Worm (Caenorhabditis elegans) whole organism, early embryonic: ENCODE results near the gene D1005.10.

Source experiments
- B0310.2 ChIP-seq: sonication (generic microtip); optimal IDR thresholded peaks from 2 replicates; lab custom pipeline; 2016; ENCODE audit warnings: mild to moderate bottlenecking, missing genetic modification characterization, missing compliant biosample characterization
- F13C5.2 ChIP-seq: sonication (generic microtip); optimal IDR thresholded peaks from 2 replicates; lab custom pipeline; 2017; ENCODE audit warnings: mild to moderate bottlenecking, missing genetic modification characterization, inconsistent platforms, missing compliant biosample characterization
- aly-1 ChIP-seq: sonication (generic microtip); optimal IDR thresholded peaks from 2 replicates; lab custom pipeline; 2016; ENCODE audit warnings: missing genetic modification characterization, missing compliant biosample characterization
- ama-1 ChIP-seq: fragments of 150-350 bp; optimal IDR thresholded peaks from 2 replicates; lab custom pipeline; 2014
- ceh-13 ChIP-seq: fragments of 200-800 bp; sonication (Bioruptor generic); optimal IDR thresholded peaks from 2 replicates; lab custom pipeline; 2018; ENCODE audit warnings: mild to moderate bottlenecking, missing genetic modification characterization, missing compliant biosample characterization
- ceh-36 ChIP-seq: sonication (generic microtip); optimal IDR thresholded peaks from 2 replicates; lab custom pipeline; 2016; ENCODE audit warnings: missing genetic modification characterization, inconsistent platforms, missing compliant biosample characterization
- ets-7 ChIP-seq: sonication (generic microtip); optimal IDR thresholded peaks from 2 replicates; lab custom pipeline; 2016; ENCODE audit warnings: missing genotype, missing genetic modification characterization, missing compliant biosample characterization
- flt-1 ChIP-seq: fragments of 200-800 bp; sonication (Bioruptor generic); IDR thresholded peaks from 2 replicates; pipeline ENCODE4 v1.3.6; 2022; ENCODE audit warnings: missing genetic modification characterization, missing compliant biosample characterization
- hmbx-1 ChIP-seq: sonication (generic microtip); optimal IDR thresholded peaks from 2 replicates; lab custom pipeline; 2016; ENCODE audit warnings: mild to moderate bottlenecking, missing genetic modification characterization, missing compliant biosample characterization
- hmg-4 ChIP-seq: fragments of 200-800 bp; sonication (Bioruptor generic); optimal IDR thresholded peaks from 2 replicates; lab custom pipeline; 2018; ENCODE audit warnings: mild to moderate bottlenecking, missing genetic modification characterization, missing compliant biosample characterization
- hnd-1 ChIP-seq: sonication (generic microtip); optimal IDR thresholded peaks from 2 replicates; lab custom pipeline; 2016; ENCODE audit warnings: missing genetic modification characterization, missing compliant biosample characterization
- pes-1 ChIP-seq: fragments of 200-800 bp; sonication (Bioruptor generic); IDR thresholded peaks from 2 replicates; pipeline ENCODE4 v1.3.6; 2022; ENCODE audit warnings: missing genetic modification reagents, missing genetic modification characterization, missing compliant biosample characterization
- scrt-1 ChIP-seq: fragments of 200-800 bp; sonication (Bioruptor generic); IDR thresholded peaks from 2 replicates; pipeline ENCODE4 v1.3.6; 2022; ENCODE audit warnings: missing genetic modification characterization, missing compliant biosample characterization
- sea-1 ChIP-seq: fragments of 200-800 bp; sonication (Bioruptor generic); conservative IDR thresholded peaks from 2 replicates; pipeline ENCODE4 v1.3.6; 2022; ENCODE audit warnings: missing genetic modification characterization, missing compliant biosample characterization
- tbx-11 ChIP-seq: fragments of 200-800 bp; sonication (Bioruptor generic); IDR thresholded peaks from 2 replicates; pipeline ENCODE4 v1.3.6; 2022; ENCODE audit warnings: missing genetic modification characterization, missing compliant biosample characterization
- tbx-37 ChIP-seq: fragments of 200-800 bp; sonication (Bioruptor generic); conservative IDR thresholded peaks from 2 replicates; pipeline ENCODE4 v1.3.6; 2022; ENCODE audit warnings: missing genetic modification reagents, missing genetic modification characterization, missing compliant biosample characterization
- tra-4 ChIP-seq: sonication (generic microtip); optimal IDR thresholded peaks from 2 replicates; lab custom pipeline; 2017; ENCODE audit warnings: missing genetic modification characterization, missing compliant biosample characterization

Gene D1005.10

ce11 chrX:1521387-1521786 lies 35.4 kb upstream of the D1005.10 start, which contains the start of gene toca-1:
TSS of gene toca-1 (minus strand) at chrX:1521487.
- TF ChIP-seq pes-1 (GFP tag; lab: Robert Waterston, UW) (no peak), ceh-36 (tag; lab: Kevin White, UChicago) (no peak), ets-7 (tag; lab: Kevin White, UChicago) (no peak), sea-1 (no peak), B0310.2 (tag; lab: Kevin White, UChicago) (no peak)

- TF ChIP-seq ceh-36 (tag; lab: Kevin White, UChicago) (no peak), F13C5.2 (no peak), B0310.2 (tag; lab: Kevin White, UChicago) (no peak), hmg-4 (GFP tag; lab: Kevin White, UChicago) (no peak), aly-1 (no peak), flt-1 (GFP tag; lab: Robert Waterston, UW) (no peak), tbx-11 (GFP tag; lab: Robert Waterston, UW) (no peak), ets-7 (tag; lab: Kevin White, UChicago) (no peak), scrt-1 (GFP tag; lab: Robert Waterston, UW) (no peak), tbx-37 (GFP tag; lab: Robert Waterston, UW) (no peak), hnd-1 (tag; lab: Kevin White, UChicago) (no peak)
Measured at ce11 chrX:1517519-1517918, 31.5 kb upstream of the D1005.10 start.

- TF ChIP-seq hmbx-1 (tag; lab: Kevin White, UChicago) (no peak), tbx-11 (GFP tag; lab: Robert Waterston, UW) (no peak), hnd-1 (tag; lab: Kevin White, UChicago) (no peak), ceh-13 (GFP tag; lab: Kevin White, UChicago) (no peak), F13C5.2 (no peak), sea-1 (no peak), tbx-37 (GFP tag; lab: Robert Waterston, UW) (no peak), ceh-36 (tag; lab: Kevin White, UChicago) (no peak), flt-1 (GFP tag; lab: Robert Waterston, UW) (no peak)
Measured at ce11 chrX:1516574-1516973, 30.6 kb upstream of the D1005.10 start.

- TF ChIP-seq hmg-4 (GFP tag; lab: Kevin White, UChicago) (no peak), B0310.2 (tag; lab: Kevin White, UChicago) (no peak), hmbx-1 (tag; lab: Kevin White, UChicago) (no peak), flt-1 (GFP tag; lab: Robert Waterston, UW) (no peak), ceh-36 (tag; lab: Kevin White, UChicago) (no peak), aly-1 (no peak), sea-1 (no peak), ceh-13 (GFP tag; lab: Kevin White, UChicago) (no peak)
Measured at ce11 chrX:1513153-1513552, 27.2 kb upstream of the D1005.10 start.

ce11 chrX:1512307-1512706 lies 26.3 kb upstream of the D1005.10 start:
- TF ChIP-seq pes-1 (GFP tag; lab: Robert Waterston, UW) = no peak
- no peak for TF ChIP-seq tra-4
- TF ChIP-seq ceh-13 (GFP tag; lab: Kevin White, UChicago) = no peak
- no peak for TF ChIP-seq hnd-1 (tag; lab: Kevin White, UChicago)
- no peak for TF ChIP-seq flt-1 (GFP tag; lab: Robert Waterston, UW)
- no peak for TF ChIP-seq ceh-36 (tag; lab: Kevin White, UChicago)
- no peak for TF ChIP-seq F13C5.2
- no peak for TF ChIP-seq tbx-11 (GFP tag; lab: Robert Waterston, UW)
- TF ChIP-seq hmg-4 (GFP tag; lab: Kevin White, UChicago) = no peak
- TF ChIP-seq tbx-37 (GFP tag; lab: Robert Waterston, UW) = no peak
- TF ChIP-seq sea-1 = no peak
- no peak for TF ChIP-seq scrt-1 (GFP tag; lab: Robert Waterston, UW)
- TF ChIP-seq aly-1 = no peak
- TF ChIP-seq B0310.2 (tag; lab: Kevin White, UChicago) = no peak
- TF ChIP-seq ama-1 = no peak
- TF ChIP-seq ets-7 (tag; lab: Kevin White, UChicago) = no peak
- no peak for TF ChIP-seq hmbx-1 (tag; lab: Kevin White, UChicago)

- 0 out of 2 replicates have a peak, but pooled peaks have one; percentile 17 for TF ChIP-seq sea-1
Measured at ce11 chrX:1508910-1509309, 22.9 kb upstream of the D1005.10 start.

ce11 chrX:1504529-1505080 lies 18.6 kb upstream of the D1005.10 start:
- TF ChIP-seq B0310.2 (tag; lab: Kevin White, UChicago) (no peak), ets-7 (tag; lab: Kevin White, UChicago) (no peak), F13C5.2 (no peak)

ce11 chrX:1503698-1504501 lies 17.9 kb upstream of the D1005.10 start:
- TF ChIP-seq F13C5.2 (no peak), scrt-1 (GFP tag; lab: Robert Waterston, UW) (no peak), sea-1 (no peak), pes-1 (GFP tag; lab: Robert Waterston, UW) (no peak)
